Worm (Caenorhabditis elegans) whole organism, L3 larva: ENCODE data around the gene cyp-25A3.
"Not testable (repeated sequence)": the region's sequence is repeated elsewhere in the genome, so short reads cannot be mapped to it uniquely, and the experiment has no call there.

Experiments
- R02D3.7 ChIP-seq: fragments of 150-350 bp; optimal IDR thresholded peaks from 2 replicates; lab custom pipeline; 2014; ENCODE audit warnings: missing biosample characterization, missing genetic modification characterization
- ama-1 ChIP-seq: fragments of 150-350 bp; optimal IDR thresholded peaks from 2 replicates; lab custom pipeline; 2018
- elt-3 ChIP-seq, 3 experiments: fragments of 150-350 bp in 1 of 3; sonication (generic microtip) in 2 of 3; optimal IDR thresholded peaks; 2 replicates in 2 of 3; 4 replicates in 1 of 3; lab custom pipeline; 2014 to 2017; ENCODE audit warnings: missing biosample characterization in 3 of 3, missing genetic modification characterization in 3 of 3
- fos-1 ChIP-seq: fragments of 150-350 bp; optimal IDR thresholded peaks from 2 replicates; lab custom pipeline; 2014; ENCODE audit warnings: missing biosample characterization, missing genetic modification characterization
- lin-15B ChIP-seq: fragments of 150-350 bp; optimal IDR thresholded peaks from 2 replicates; lab custom pipeline; 2014; ENCODE audit warnings: missing biosample characterization, missing genetic modification characterization
- mml-1 ChIP-seq: fragments of 150-350 bp; sonication (generic microtip); optimal IDR thresholded peaks from 3 replicates; lab custom pipeline; 2014; ENCODE audit warnings: missing biosample characterization, missing genetic modification characterization
- nhr-77 ChIP-seq: fragments of 150-350 bp; optimal IDR thresholded peaks from 2 replicates; lab custom pipeline; 2014; ENCODE audit warnings: missing biosample characterization, missing genetic modification characterization
- pha-4 ChIP-seq: fragments of 150-350 bp; optimal IDR thresholded peaks from 2 replicates; lab custom pipeline; 2014; ENCODE audit warnings: missing biosample characterization, missing genetic modification reagents, missing genetic modification characterization
- tbx-2 ChIP-seq: sonication (generic microtip); optimal IDR thresholded peaks from 2 replicates; lab custom pipeline; 2016; ENCODE audit warnings: mild to moderate bottlenecking, missing genetic modification characterization, missing compliant biosample characterization
- ztf-4 ChIP-seq: fragments of 150-350 bp; optimal IDR thresholded peaks from 2 replicates; lab custom pipeline; 2014; ENCODE audit warnings: missing biosample characterization, missing genetic modification characterization

DNA sequence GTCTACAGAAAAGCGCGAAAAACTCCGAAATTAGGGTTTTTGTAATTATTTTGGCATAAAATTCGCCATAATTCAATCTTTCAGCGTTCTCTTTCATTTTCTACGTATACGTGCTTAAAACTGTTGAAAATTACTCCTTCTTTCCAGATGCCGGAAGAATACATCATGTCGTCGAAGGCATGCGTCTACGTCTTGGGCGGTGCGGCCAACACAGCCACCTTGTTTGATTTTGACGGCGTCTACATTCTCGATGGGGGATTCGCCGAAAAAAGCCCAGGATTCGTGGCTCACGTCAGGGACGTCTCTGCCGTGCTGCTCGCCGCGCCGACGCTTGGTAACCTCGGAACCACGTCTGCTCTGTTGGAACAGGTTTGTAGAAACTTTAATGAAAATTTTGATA is 5.2 kb upstream of the cyp-25A3 start, which contains the start of gene maph-1.3:
- TF ChIP-seq lin-15B (tag; lab: Kevin White, UChicago); tbx-2; elt-3 (tag; optimal IDR thresholded peaks at IDR 0.05; lab: Kevin White, UChicago); pha-4 (tag; lab: Kevin White, UChicago); mml-1; ztf-4 (tag; lab: Kevin White, UChicago); ama-1 (lab: Kevin White, UChicago); fos-1 (tag; lab: Kevin White, UChicago); nhr-77 (tag; lab: Kevin White, UChicago); R02D3.7 (tag; lab: Kevin White, UChicago): not testable (repeated sequence)
